Fruit fly (Drosophila melanogaster) whole organism, embryonic: ENCODE measurements around the gene CG15414.

Source experiments
- Abd-B ChIP-seq: fragments of 200-800 bp; sonication (Bioruptor generic); optimal IDR thresholded peaks from 2 replicates; lab custom pipeline; 2018; ENCODE audit warnings: missing biosample characterization, mild to moderate bottlenecking, missing genetic modification characterization, moderate library complexity
- Ada2b ChIP-seq: fragments of 200-800 bp; sonication (Bioruptor generic); IDR thresholded peaks from 2 replicates; pipeline ENCODE4 v1.3.6; 2022; ENCODE audit warnings: missing biosample characterization, missing genetic modification characterization
- Atf6 ChIP-seq: fragments of 200-800 bp; sonication (Bioruptor generic); IDR thresholded peaks from 2 replicates; pipeline ENCODE4 v1.3.6; 2022; ENCODE audit warnings: missing biosample characterization, missing genetic modification characterization
- BEAF-32 ChIP-seq: fragments of 200-800 bp; sonication (Bioruptor generic); optimal IDR thresholded peaks from 3 replicates; lab custom pipeline; 2017; ENCODE audit warnings: missing biosample characterization, missing genetic modification characterization, mild to moderate bottlenecking, moderate library complexity, missing genetic modification reagents
- CG10209 ChIP-seq: fragments of 200-800 bp; sonication (Bioruptor generic); optimal IDR thresholded peaks from 3 replicates; lab custom pipeline; 2017; ENCODE audit warnings: missing biosample characterization, mild to moderate bottlenecking, missing genetic modification characterization, missing genetic modification reagents
- CG11085 ChIP-seq: fragments of 200-800 bp; sonication (Bioruptor generic); IDR thresholded peaks from 2 replicates; pipeline ENCODE4 v1.3.6; 2022; ENCODE audit warnings: missing biosample characterization, missing genetic modification characterization
- CG11560 ChIP-seq: fragments of 200-800 bp; sonication (Bioruptor generic); IDR thresholded peaks from 3 replicates; pipeline ENCODE4 v1.3.6; 2022; ENCODE audit warnings: missing biosample characterization, missing genetic modification characterization
- CG11695 ChIP-seq: fragments of 200-800 bp; sonication (Bioruptor generic); IDR thresholded peaks from 3 replicates; pipeline ENCODE4 v1.3.6; 2022; ENCODE audit warnings: missing biosample characterization, missing genetic modification characterization
- CG12942 ChIP-seq: fragments of 200-800 bp; sonication (Bioruptor generic); optimal IDR thresholded peaks from 3 replicates; lab custom pipeline; 2016; ENCODE audit warnings: missing biosample characterization, missing genetic modification characterization
- CG13123 ChIP-seq: fragments of 200-800 bp; sonication (Bioruptor generic); optimal IDR thresholded peaks from 2 replicates; lab custom pipeline; 2016; ENCODE audit warnings: missing biosample characterization, missing genetic modification characterization
- CG14441 ChIP-seq: fragments of 200-800 bp; sonication (Bioruptor generic); IDR thresholded peaks from 2 replicates; pipeline ENCODE4 v1.3.6; 2022; ENCODE audit warnings: missing biosample characterization, missing genetic modification characterization
- CG17361 ChIP-seq: fragments of 200-800 bp; sonication (Bioruptor generic); IDR thresholded peaks from 3 replicates; pipeline ENCODE4 v1.3.6; 2022; ENCODE audit warnings: missing biosample characterization, missing genetic modification characterization
- CG17612 ChIP-seq: fragments of 200-800 bp; sonication (Bioruptor generic); IDR thresholded peaks from 2 replicates; pipeline ENCODE4 v1.3.6; 2022; ENCODE audit warnings: missing biosample characterization, missing genetic modification characterization
- CG18262 ChIP-seq: fragments of 200-800 bp; optimal IDR thresholded peaks from 3 replicates; lab custom pipeline; 2019; ENCODE audit warnings: missing biosample characterization, mild to moderate bottlenecking, missing genetic modification characterization, moderate library complexity
- CG2678 ChIP-seq: fragments of 200-800 bp; sonication (Bioruptor generic); optimal IDR thresholded peaks from 3 replicates; lab custom pipeline; 2019; ENCODE audit warnings: missing biosample characterization, mild to moderate bottlenecking, missing genetic modification characterization, moderate library complexity
- CG30403 ChIP-seq: fragments of 200-800 bp; sonication (Bioruptor generic); optimal IDR thresholded peaks from 3 replicates; lab custom pipeline; 2016; ENCODE audit warnings: missing biosample characterization, missing genetic modification characterization
- CG3163 ChIP-seq: fragments of 200-800 bp; sonication (Bioruptor generic); optimal IDR thresholded peaks from 3 replicates; lab custom pipeline; 2016; ENCODE audit warnings: missing biosample characterization, missing genetic modification characterization
- CG34224 ChIP-seq: fragments of 200-800 bp; sonication (Bioruptor generic); IDR thresholded peaks from 3 replicates; pipeline ENCODE4 v1.3.6; 2022; ENCODE audit warnings: missing biosample characterization, missing genetic modification characterization; ENCODE audit not compliant: partially characterized antibody
- CG4282 ChIP-seq: fragments of 200-800 bp; sonication (Bioruptor generic); optimal IDR thresholded peaks from 2 replicates; lab custom pipeline; 2016; ENCODE audit warnings: missing biosample characterization, missing genetic modification characterization
- CG4424 ChIP-seq: fragments of 200-800 bp; sonication (Bioruptor generic); optimal IDR thresholded peaks from 3 replicates; lab custom pipeline; 2016; ENCODE audit warnings: missing biosample characterization, missing genetic modification characterization
- CG5953 ChIP-seq: fragments of 200-800 bp; sonication (Bioruptor generic); IDR thresholded peaks from 2 replicates; pipeline ENCODE4 v1.3.6; 2022; ENCODE audit warnings: missing biosample characterization, missing genetic modification characterization
- CG8944 ChIP-seq: fragments of 200-800 bp; sonication (Bioruptor generic); optimal IDR thresholded peaks from 3 replicates; lab custom pipeline; 2016; ENCODE audit warnings: missing biosample characterization, missing genetic modification characterization
- Camta ChIP-seq: fragments of 200-800 bp; sonication (Bioruptor generic); optimal IDR thresholded peaks from 2 replicates; lab custom pipeline; 2016; ENCODE audit warnings: missing biosample characterization, missing genetic modification characterization
- D19A ChIP-seq: fragments of 200-800 bp; optimal IDR thresholded peaks from 3 replicates; lab custom pipeline; 2019; ENCODE audit warnings: missing biosample characterization, mild to moderate bottlenecking, missing genetic modification characterization, moderate library complexity
- Dp ChIP-seq: fragments of 200-800 bp; sonication (Bioruptor generic); optimal IDR thresholded peaks from 2 replicates; lab custom pipeline; 2018; ENCODE audit warnings: missing biosample characterization, mild to moderate bottlenecking, missing genetic modification characterization, moderate library complexity
- H15 ChIP-seq: fragments of 200-800 bp; sonication (Bioruptor generic); IDR thresholded peaks from 3 replicates; pipeline ENCODE4 v1.3.6; 2022; ENCODE audit warnings: missing biosample characterization, missing genetic modification characterization
- HmgZ ChIP-seq: fragments of 200-800 bp; sonication (Bioruptor generic); optimal IDR thresholded peaks from 2 replicates; lab custom pipeline; 2018; ENCODE audit warnings: missing biosample characterization, mild to moderate bottlenecking, missing genetic modification characterization
- Hmx ChIP-seq: fragments of 200-800 bp; sonication (Bioruptor generic); optimal IDR thresholded peaks from 2 replicates; lab custom pipeline; 2016; ENCODE audit warnings: missing biosample characterization, missing genetic modification characterization
- Hr51 ChIP-seq, 2 experiments: fragments of 200-800 bp; sonication (Bioruptor generic); optimal IDR thresholded peaks; 2 replicates in 1 of 2; 3 replicates in 1 of 2; lab custom pipeline; 2016 to 2018; ENCODE audit warnings: missing biosample characterization in 2 of 2, missing genetic modification characterization in 2 of 2, mild to moderate bottlenecking in 1 of 2, moderate library complexity in 1 of 2
- Mrtf ChIP-seq: fragments of 200-800 bp; sonication (Bioruptor generic); IDR thresholded peaks from 3 replicates; pipeline ENCODE4 v1.3.6; 2022; ENCODE audit warnings: missing biosample characterization, missing genetic modification characterization
- Neu2 ChIP-seq: fragments of 200-800 bp; sonication (Bioruptor generic); optimal IDR thresholded peaks from 3 replicates; lab custom pipeline; 2016; ENCODE audit warnings: missing biosample characterization, missing genetic modification characterization, borderline replicate concordance
- Ptx1 ChIP-seq: fragments of 200-800 bp; sonication (Bioruptor generic); IDR thresholded peaks from 2 replicates; pipeline ENCODE4 v1.3.6; 2022; ENCODE audit warnings: missing biosample characterization, missing genetic modification characterization
- TFAM ChIP-seq: fragments of 200-800 bp; sonication (Bioruptor generic); optimal IDR thresholded peaks from 2 replicates; lab custom pipeline; 2017; ENCODE audit warnings: missing biosample characterization, missing genetic modification characterization, inconsistent platforms
- Trl ChIP-seq, 3 experiments: fragments of >200 bp in 2 of 3; fragments of 200-800 bp in 1 of 3; sonication (Bioruptor generic) in 1 of 3; optimal IDR thresholded peaks; 2 replicates in 1 of 3; 3 replicates in 2 of 3; lab custom pipeline; 2016 to 2017; ENCODE audit warnings: missing biosample characterization in 1 of 3, missing genetic modification characterization in 1 of 3
- ab ChIP-seq: fragments of 200-800 bp; sonication (Bioruptor generic); optimal IDR thresholded peaks from 2 replicates; lab custom pipeline; 2016; ENCODE audit warnings: missing biosample characterization, missing genetic modification characterization
- danr ChIP-seq: fragments of 200-800 bp; sonication (Bioruptor generic); IDR thresholded peaks from 2 replicates; pipeline ENCODE4 v1.3.6; 2022; ENCODE audit warnings: missing biosample characterization, missing genetic modification characterization
- fu2 ChIP-seq: fragments of 200-800 bp; sonication (Bioruptor generic); optimal IDR thresholded peaks from 2 replicates; lab custom pipeline; 2016; ENCODE audit warnings: missing biosample characterization, missing genetic modification characterization
- gsb ChIP-seq: fragments of 200-800 bp; sonication (Bioruptor generic); IDR thresholded peaks from 2 replicates; pipeline ENCODE4 v1.3.6; 2022; ENCODE audit warnings: missing biosample characterization, missing genetic modification characterization
- h ChIP-seq: fragments of >200 bp; optimal IDR thresholded peaks from 2 replicates; lab custom pipeline; 2017
- ham ChIP-seq: fragments of 200-800 bp; sonication (Bioruptor generic); IDR thresholded peaks from 2 replicates; pipeline ENCODE4 v1.3.6; 2022; ENCODE audit warnings: missing biosample characterization, missing genetic modification characterization
- ind ChIP-seq: fragments of 200-800 bp; sonication (Bioruptor generic); optimal IDR thresholded peaks from 3 replicates; lab custom pipeline; 2016; ENCODE audit warnings: missing biosample characterization, missing genetic modification characterization
- jigr1 ChIP-seq: fragments of 200-800 bp; sonication (Bioruptor generic); IDR thresholded peaks from 3 replicates; pipeline ENCODE4 v1.3.6; 2022; ENCODE audit warnings: missing biosample characterization, missing genetic modification characterization
- lilli ChIP-seq: fragments of 200-800 bp; sonication (Bioruptor generic); optimal IDR thresholded peaks from 3 replicates; lab custom pipeline; 2016; ENCODE audit warnings: missing biosample characterization, missing genetic modification characterization
- mam ChIP-seq: fragments of 200-800 bp; sonication (Bioruptor generic); optimal IDR thresholded peaks from 3 replicates; lab custom pipeline; 2016; ENCODE audit warnings: missing biosample characterization, missing genetic modification characterization
- oc ChIP-seq: fragments of 200-800 bp; sonication (Bioruptor generic); optimal IDR thresholded peaks from 2 replicates; lab custom pipeline; 2018; ENCODE audit warnings: missing biosample characterization, mild to moderate bottlenecking, missing genetic modification characterization, moderate library complexity
- otp ChIP-seq: fragments of 200-800 bp; sonication (Bioruptor generic); IDR thresholded peaks from 3 replicates; pipeline ENCODE4, ENCODE4 v1.3.6; 2022; ENCODE audit warnings: missing biosample characterization, missing genetic modification characterization
- peb ChIP-seq: fragments of 200-800 bp; sonication (Bioruptor generic); IDR thresholded peaks from 2 replicates; pipeline ENCODE4 v1.3.6; 2022; ENCODE audit warnings: missing biosample characterization, missing genetic modification characterization
- run ChIP-seq: fragments of 200-800 bp; sonication (Bioruptor generic); optimal IDR thresholded peaks from 3 replicates; lab custom pipeline; 2018; ENCODE audit warnings: missing biosample characterization, mild to moderate bottlenecking, missing genetic modification characterization
- tap ChIP-seq: fragments of 200-800 bp; optimal IDR thresholded peaks from 3 replicates; lab custom pipeline; 2019; ENCODE audit warnings: missing biosample characterization, mild to moderate bottlenecking, missing genetic modification characterization, moderate library complexity
- tna ChIP-seq: fragments of 200-800 bp; sonication (Bioruptor generic); IDR thresholded peaks from 2 replicates; pipeline ENCODE4 v1.3.6; 2022; ENCODE audit warnings: missing biosample characterization, missing genetic modification characterization; ENCODE audit not compliant: partially characterized antibody
- tup ChIP-seq: fragments of 200-800 bp; sonication (Bioruptor generic); optimal IDR thresholded peaks from 2 replicates; lab custom pipeline; 2016; ENCODE audit warnings: missing biosample characterization, mild to moderate bottlenecking, missing genetic modification characterization, moderate library complexity
- z ChIP-seq: fragments of 200-800 bp; sonication (Bioruptor generic); IDR thresholded peaks from 3 replicates; pipeline ENCODE4 v1.3.6; 2022; ENCODE audit warnings: missing biosample characterization, missing genetic modification characterization

The CG15414 gene

dm6 chr2L:3437068-3437467 is 53.8 kb downstream of the CG15414 start (continued):
- TF ChIP-seq CG11085 = no peak
- peak; percentile 73 for TF ChIP-seq CG2678
- TF ChIP-seq fu2 (GFP tag; lab: Kevin White, UChicago) = no peak
- TF ChIP-seq peb = no peak
- peak; percentile 31 for TF ChIP-seq D19A (tag; lab: Kevin White, UChicago)
- no peak for TF ChIP-seq HmgZ (tag; lab: Kevin White, UChicago)
- no peak for TF ChIP-seq danr
- TF ChIP-seq CG11560 (tag; lab: Robert Waterston, UW) = 0 out of 3 replicates have a peak, but pooled peaks have one; percentile 33
- no peak for TF ChIP-seq gsb (GFP tag; lab: Robert Waterston, UW)
- no peak for TF ChIP-seq mam (GFP tag; lab: Kevin White, UChicago)
- TF ChIP-seq Dp (GFP tag; lab: Kevin White, UChicago) = no peak
- no peak for TF ChIP-seq Abd-B (GFP tag; lab: Kevin White, UChicago)
- TF ChIP-seq CG17361 (GFP tag; lab: Robert Waterston, UW) = peak; percentile 31; the same call in 1 of the 3 replicates
- TF ChIP-seq CG4282 (GFP tag; lab: Kevin White, UChicago) = no peak
- no peak for TF ChIP-seq CG3163
- no peak for TF ChIP-seq z (GFP tag; lab: Robert Waterston, UW)
- no peak for TF ChIP-seq CG12942 (GFP tag; lab: Kevin White, UChicago)
- no peak for TF ChIP-seq Hmx (GFP tag; lab: Kevin White, UChicago)
- TF ChIP-seq CG34224 (GFP tag; lab: Robert Waterston, UW) = no peak
- TF ChIP-seq CG18262 (tag; lab: Kevin White, UChicago) = peak; percentile 70
- peak; percentile 54 for TF ChIP-seq Ptx1 (GFP tag; lab: Robert Waterston, UW)
- TF ChIP-seq tap = peak; percentile 84
- no peak for TF ChIP-seq tna (GFP tag; lab: Robert Waterston, UW)
- no peak for TF ChIP-seq Mrtf (GFP tag; lab: Robert Waterston, UW)
- peak; percentile 47 for TF ChIP-seq CG30403 (GFP tag; lab: Kevin White, UChicago)
- TF ChIP-seq CG10209 (GFP tag; lab: Kevin White, UChicago) = peak; percentile 27
- no peak for TF ChIP-seq Atf6 (GFP tag; lab: Robert Waterston, UW)
- no peak for TF ChIP-seq BEAF-32 (GFP tag; lab: Kevin White, UChicago)
- TF ChIP-seq Trl (optimal IDR thresholded peaks at IDR 0.05; lab: Kevin White, UChicago) = no peak
- peak; percentile 22 for TF ChIP-seq Trl (GFP tag; optimal IDR thresholded peaks at IDR 0.05; lab: Kevin White, UChicago)
- TF ChIP-seq ham (GFP tag; lab: Robert Waterston, UW) = no peak
- peak; percentile 49; the same call in 1 of the 3 replicates for TF ChIP-seq CG11695 (GFP tag; lab: Robert Waterston, UW)
- TF ChIP-seq ab (GFP tag; lab: Kevin White, UChicago) = no peak
- peak in 1 of 2 experiments; percentile 91 for TF ChIP-seq Hr51 (GFP tag; optimal IDR thresholded peaks at IDR 0.05; lab: Kevin White, UChicago)
- peak; percentile 38 for TF ChIP-seq oc (tag; lab: Kevin White, UChicago)
- 0 out of 3 replicates have a peak, but pooled peaks have one; percentile 35 for TF ChIP-seq jigr1 (GFP tag; lab: Robert Waterston, UW)
- TF ChIP-seq CG4424 (GFP tag; lab: Kevin White, UChicago) = peak; percentile 15
- peak; percentile 31 for TF ChIP-seq Ada2b (GFP tag; lab: Robert Waterston, UW)
- 0 out of 2 replicates have a peak, but pooled peaks have one; percentile 16 for TF ChIP-seq CG5953 (GFP tag; lab: Robert Waterston, UW)
- peak; percentile 4 for TF ChIP-seq CG8944 (GFP tag; lab: Kevin White, UChicago)
- no peak for TF ChIP-seq h (lab: Kevin White, UChicago)
- TF ChIP-seq, all 482 proteins: peak for 191

DNA sequence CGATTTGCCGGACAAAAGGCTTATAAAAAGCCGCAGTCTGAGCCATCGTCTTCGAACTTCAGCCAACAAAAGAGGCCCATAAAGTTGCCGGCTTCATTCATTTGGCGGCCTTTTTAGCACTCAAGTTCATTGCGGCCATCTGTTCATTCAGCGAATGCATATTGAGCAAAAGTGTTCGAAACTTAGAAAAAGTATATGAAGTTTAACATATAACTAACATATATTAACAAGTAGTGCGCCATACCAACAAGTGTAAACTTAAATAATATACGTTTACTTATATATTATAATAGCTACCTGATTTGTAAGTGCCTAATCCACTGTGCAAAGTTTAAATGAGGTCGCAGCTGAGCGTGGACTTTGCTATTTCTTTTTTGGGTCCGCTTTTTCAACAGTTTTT is 54.5 kb downstream of the CG15414 start:
- TF ChIP-seq run (tag; lab: Kevin White, UChicago) (no peak), TFAM (GFP tag; lab: Kevin White, UChicago) (no peak), CG17612 (GFP tag; lab: Robert Waterston, UW) (no peak), CG18262 (tag; lab: Kevin White, UChicago) (no peak), danr (no peak), CG13123 (no peak), tup (no peak), Neu2 (GFP tag; lab: Kevin White, UChicago) (no peak), ind (GFP tag; lab: Kevin White, UChicago) (no peak), lilli (GFP tag; lab: Kevin White, UChicago) (no peak), Hr51 (GFP tag; optimal IDR thresholded peaks at IDR 0.05; lab: Kevin White, UChicago) (peak in 1 of 2 experiments; percentile 44), H15 (no peak), CG14441 (peak; percentile 21; the same call in 1 of the 2 replicates), Camta (GFP tag; lab: Kevin White, UChicago) (no peak), otp (GFP tag; lab: Robert Waterston, UW) (no peak)
